Worm (Caenorhabditis elegans): Measurements from ENCODE around the gene rei-2.

The rei-2 gene

ce11 chrX:1103702-1104262 is 15.8 kb upstream of the rei-2 start, which contains the start of gene ife-4:
ife-4 (plus strand) TSS chrX:1104212.
- TF ChIP-seq F13C5.2 (tag; optimal IDR thresholded peaks at IDR 0.05), result peak; percentile 71
- no peak for TF ChIP-seq ama-1 (optimal IDR thresholded peaks at IDR 0.05)
- TF ChIP-seq B0310.2 (tag; optimal IDR thresholded peaks at IDR 0.05), result no peak
- no peak for TF ChIP-seq tbx-11 (GFP tag; IDR thresholded peaks at IDR 0.05)
- peak; percentile 71 for TF ChIP-seq hmg-4 (GFP tag; optimal IDR thresholded peaks at IDR 0.05)
- no peak for TF ChIP-seq pes-1 (GFP tag; IDR thresholded peaks at IDR 0.05)
- TF ChIP-seq flt-1 (GFP tag; IDR thresholded peaks at IDR 0.05), result 0 out of 2 replicates have a peak, but pooled peaks have one; percentile 29
- TF ChIP-seq scrt-1 (GFP tag; IDR thresholded peaks at IDR 0.05), result no peak
- TF ChIP-seq ets-7 (tag; optimal IDR thresholded peaks at IDR 0.05), result no peak

DNA sequence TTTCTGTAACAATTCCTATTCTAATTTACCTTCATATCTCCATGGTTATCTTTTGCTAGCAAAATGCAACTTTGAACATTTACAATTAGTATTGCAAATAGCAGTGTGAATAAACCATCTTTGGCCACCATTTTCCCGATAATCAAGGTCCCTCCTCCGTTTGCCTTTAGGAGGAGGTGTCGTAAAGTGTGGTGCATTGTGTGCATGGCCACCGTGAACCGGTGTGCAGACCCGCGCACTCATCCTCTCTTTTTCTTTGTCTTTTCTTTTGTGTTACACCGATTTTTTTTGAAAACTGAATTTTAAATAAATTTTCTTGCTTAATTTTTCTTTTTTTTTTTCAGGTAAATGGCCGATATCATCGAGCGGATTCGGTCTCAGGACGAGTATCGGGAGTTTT is 8.9 kb upstream of the rei-2 start, which contains the start of the genes pigx-1 and rme-6:
Gene pigx-1 (minus strand): TSS at position 206 of the 400 bp plus-strand sequence.
Gene rme-6 (plus strand): TSS at position 345 of the 400 bp plus-strand sequence.
- TF ChIP-seq sea-1 (GFP tag; conservative IDR thresholded peaks at IDR 0.05) (no peak), ceh-13 (GFP tag; optimal IDR thresholded peaks at IDR 0.05) (no peak), hmbx-1 (tag; optimal IDR thresholded peaks at IDR 0.05) (no peak), flt-1 (GFP tag; IDR thresholded peaks at IDR 0.05) (no peak), pes-1 (GFP tag; IDR thresholded peaks at IDR 0.05) (no peak), B0310.2 (tag; optimal IDR thresholded peaks at IDR 0.05) (no peak), F13C5.2 (tag; optimal IDR thresholded peaks at IDR 0.05) (peak; percentile 16)

ce11 chrX:1094332-1094731 is 6.4 kb upstream of the rei-2 start:
- TF ChIP-seq scrt-1 (GFP tag; IDR thresholded peaks at IDR 0.05) (no peak), sea-1 (GFP tag; conservative IDR thresholded peaks at IDR 0.05) (no peak), F13C5.2 (tag; optimal IDR thresholded peaks at IDR 0.05) (no peak), ceh-36 (tag; optimal IDR thresholded peaks at IDR 0.05) (no peak), tbx-37 (GFP tag; conservative IDR thresholded peaks at IDR 0.05) (no peak), hmg-4 (GFP tag; optimal IDR thresholded peaks at IDR 0.05) (no peak), tra-4 (tag; optimal IDR thresholded peaks at IDR 0.05) (no peak), hnd-1 (tag; optimal IDR thresholded peaks at IDR 0.05) (no peak), hmbx-1 (tag; optimal IDR thresholded peaks at IDR 0.05) (no peak), flt-1 (GFP tag; IDR thresholded peaks at IDR 0.05) (no peak), B0310.2 (tag; optimal IDR thresholded peaks at IDR 0.05) (no peak), ama-1 (optimal IDR thresholded peaks at IDR 0.05) (no peak), aly-1 (tag; optimal IDR thresholded peaks at IDR 0.05) (no peak), tbx-11 (GFP tag; IDR thresholded peaks at IDR 0.05) (no peak), ceh-13 (GFP tag; optimal IDR thresholded peaks at IDR 0.05) (no peak), pes-1 (GFP tag; IDR thresholded peaks at IDR 0.05) (no peak), ets-7 (tag; optimal IDR thresholded peaks at IDR 0.05) (no peak)

ce11 chrX:1093154-1093553 is 5.2 kb upstream of the rei-2 start:
- peak; percentile 91 for TF ChIP-seq hmg-4 (GFP tag; optimal IDR thresholded peaks at IDR 0.05)
- TF ChIP-seq ceh-36 (tag; optimal IDR thresholded peaks at IDR 0.05), result no peak
- no peak for TF ChIP-seq ceh-13 (GFP tag; optimal IDR thresholded peaks at IDR 0.05)
- TF ChIP-seq tbx-37 (GFP tag; conservative IDR thresholded peaks at IDR 0.05), result no peak
- TF ChIP-seq sea-1 (GFP tag; conservative IDR thresholded peaks at IDR 0.05), result 0 out of 2 replicates have a peak, but pooled peaks have one; percentile 38
- 0 out of 2 replicates have a peak, but pooled peaks have one; percentile 13 for TF ChIP-seq flt-1 (GFP tag; IDR thresholded peaks at IDR 0.05)
- TF ChIP-seq hnd-1 (tag; optimal IDR thresholded peaks at IDR 0.05), result peak; percentile 9
- TF ChIP-seq B0310.2 (tag; optimal IDR thresholded peaks at IDR 0.05), result no peak
- no peak for TF ChIP-seq hmbx-1 (tag; optimal IDR thresholded peaks at IDR 0.05)
- TF ChIP-seq pes-1 (GFP tag; IDR thresholded peaks at IDR 0.05), result no peak
- TF ChIP-seq ama-1 (optimal IDR thresholded peaks at IDR 0.05), result no peak
- TF ChIP-seq tbx-11 (GFP tag; IDR thresholded peaks at IDR 0.05), result no peak
- peak; percentile 91 for TF ChIP-seq F13C5.2 (tag; optimal IDR thresholded peaks at IDR 0.05)
- no peak for TF ChIP-seq aly-1 (tag; optimal IDR thresholded peaks at IDR 0.05)
- no peak for TF ChIP-seq ets-7 (tag; optimal IDR thresholded peaks at IDR 0.05)
- no peak for TF ChIP-seq scrt-1 (GFP tag; IDR thresholded peaks at IDR 0.05)
- TF ChIP-seq tra-4 (tag; optimal IDR thresholded peaks at IDR 0.05), result no peak

DNA sequence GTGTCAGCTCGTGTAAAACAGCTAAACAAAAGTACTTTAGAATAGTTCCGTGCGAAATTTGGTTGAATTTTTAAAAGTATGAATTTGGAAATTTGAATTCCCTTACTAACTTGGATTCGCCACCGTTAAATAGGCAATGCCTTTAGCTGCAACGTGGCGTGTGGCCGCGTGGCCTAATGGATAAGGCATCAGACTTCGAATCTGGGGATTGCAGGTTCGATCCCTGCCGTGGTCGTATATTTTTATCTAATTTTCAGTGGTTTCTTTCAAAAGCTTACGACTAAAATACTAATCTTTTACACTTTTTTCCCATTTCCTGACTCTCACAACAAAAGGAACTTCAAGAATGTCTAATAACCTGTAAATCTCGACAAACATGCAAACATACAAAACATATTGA is 1.7 kb upstream of the rei-2 start:
- no peak for TF ChIP-seq ceh-36 (tag; optimal IDR thresholded peaks at IDR 0.05)
- no peak for TF ChIP-seq F13C5.2 (tag; optimal IDR thresholded peaks at IDR 0.05)
- TF ChIP-seq tra-4 (tag; optimal IDR thresholded peaks at IDR 0.05), result no peak
- no peak for TF ChIP-seq pes-1 (GFP tag; IDR thresholded peaks at IDR 0.05)
- TF ChIP-seq hmbx-1 (tag; optimal IDR thresholded peaks at IDR 0.05), result no peak
- no peak for TF ChIP-seq sea-1 (GFP tag; conservative IDR thresholded peaks at IDR 0.05)
- TF ChIP-seq aly-1 (tag; optimal IDR thresholded peaks at IDR 0.05), result no peak
- TF ChIP-seq hmg-4 (GFP tag; optimal IDR thresholded peaks at IDR 0.05), result no peak

DNA sequence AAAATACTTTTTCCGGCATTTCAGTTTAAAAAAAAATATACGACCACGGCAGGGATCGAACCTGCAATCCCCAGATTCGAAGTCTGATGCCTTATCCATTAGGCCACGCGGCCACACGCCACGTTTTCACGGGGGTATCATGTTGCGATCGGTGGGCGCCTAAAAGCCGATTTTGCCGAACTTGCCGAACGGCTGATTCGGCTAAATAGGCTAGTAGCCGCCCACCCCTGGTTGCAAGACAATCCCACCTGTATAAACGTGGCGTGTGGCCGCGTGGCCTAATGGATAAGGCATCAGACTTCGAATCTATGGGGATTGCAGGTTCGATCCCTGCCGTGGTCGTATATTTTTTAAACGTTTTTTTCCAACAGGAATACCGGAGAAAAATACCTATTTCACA is 1.2 kb upstream of the rei-2 start:
- no peak for TF ChIP-seq hmbx-1 (tag; optimal IDR thresholded peaks at IDR 0.05)
- no peak for TF ChIP-seq aly-1 (tag; optimal IDR thresholded peaks at IDR 0.05)
- TF ChIP-seq B0310.2 (tag; optimal IDR thresholded peaks at IDR 0.05), result no peak
- TF ChIP-seq tbx-37 (GFP tag; conservative IDR thresholded peaks at IDR 0.05), result no peak
- no peak for TF ChIP-seq hnd-1 (tag; optimal IDR thresholded peaks at IDR 0.05)
- TF ChIP-seq ceh-36 (tag; optimal IDR thresholded peaks at IDR 0.05), result no peak
- TF ChIP-seq sea-1 (GFP tag; conservative IDR thresholded peaks at IDR 0.05), result no peak
- no peak for TF ChIP-seq ets-7 (tag; optimal IDR thresholded peaks at IDR 0.05)
- TF ChIP-seq tbx-11 (GFP tag; IDR thresholded peaks at IDR 0.05), result no peak
- TF ChIP-seq F13C5.2 (tag; optimal IDR thresholded peaks at IDR 0.05), result no peak
- TF ChIP-seq ceh-13 (GFP tag; optimal IDR thresholded peaks at IDR 0.05), result no peak
- no peak for TF ChIP-seq flt-1 (GFP tag; IDR thresholded peaks at IDR 0.05)
- no peak for TF ChIP-seq hmg-4 (GFP tag; optimal IDR thresholded peaks at IDR 0.05)
- no peak for TF ChIP-seq pes-1 (GFP tag; IDR thresholded peaks at IDR 0.05)
- no peak for TF ChIP-seq tra-4 (tag; optimal IDR thresholded peaks at IDR 0.05)
- no peak for TF ChIP-seq ama-1 (optimal IDR thresholded peaks at IDR 0.05)
- TF ChIP-seq scrt-1 (GFP tag; IDR thresholded peaks at IDR 0.05), result no peak

ce11 chrX:1086406-1086897 is 1.5 kb downstream of the rei-2 start:
- TF ChIP-seq hmg-4 (GFP tag; optimal IDR thresholded peaks at IDR 0.05), result no peak
- no peak for TF ChIP-seq ama-1 (optimal IDR thresholded peaks at IDR 0.05)
- TF ChIP-seq F13C5.2 (tag; optimal IDR thresholded peaks at IDR 0.05), result no peak
- TF ChIP-seq ets-7 (tag; optimal IDR thresholded peaks at IDR 0.05), result no peak
- no peak for TF ChIP-seq pes-1 (GFP tag; IDR thresholded peaks at IDR 0.05)
- TF ChIP-seq hmbx-1 (tag; optimal IDR thresholded peaks at IDR 0.05), result no peak
- no peak for TF ChIP-seq sea-1 (GFP tag; conservative IDR thresholded peaks at IDR 0.05)
- TF ChIP-seq tbx-11 (GFP tag; IDR thresholded peaks at IDR 0.05), result no peak
- TF ChIP-seq hnd-1 (tag; optimal IDR thresholded peaks at IDR 0.05), result no peak
- no peak for TF ChIP-seq tbx-37 (GFP tag; conservative IDR thresholded peaks at IDR 0.05)
- TF ChIP-seq ceh-13 (GFP tag; optimal IDR thresholded peaks at IDR 0.05), result no peak
- no peak for TF ChIP-seq ceh-36 (tag; optimal IDR thresholded peaks at IDR 0.05)
- TF ChIP-seq scrt-1 (GFP tag; IDR thresholded peaks at IDR 0.05), result no peak
- TF ChIP-seq flt-1 (GFP tag; IDR thresholded peaks at IDR 0.05), result no peak
- no peak for TF ChIP-seq B0310.2 (tag; optimal IDR thresholded peaks at IDR 0.05)
- no peak for TF ChIP-seq tra-4 (tag; optimal IDR thresholded peaks at IDR 0.05)

All from whole organism, early embryonic.